Fruit fly (Drosophila melanogaster) whole organism, pupa: ENCODE data around the gene CG43851.

ENCODE experiments used
- CG10348 ChIP-seq: fragments of 200-800 bp; sonication (Bioruptor generic); IDR thresholded peaks from 2 replicates; pipeline ENCODE4 v1.3.6; 2022; ENCODE audit warnings: missing biosample characterization, missing genetic modification characterization
- CG12605 ChIP-seq: fragments of 200-800 bp; sonication (Bioruptor generic); IDR thresholded peaks from 2 replicates; pipeline ENCODE4 v1.3.6; 2022; ENCODE audit warnings: missing biosample characterization, missing genetic modification characterization
- CG13204 ChIP-seq: fragments of 200-800 bp; sonication (Bioruptor generic); optimal IDR thresholded peaks from 2 replicates; lab custom pipeline; 2018; ENCODE audit warnings: missing biosample characterization, mild to moderate bottlenecking, missing genetic modification characterization, moderate library complexity
- CG14655 ChIP-seq: fragments of 200-800 bp; sonication (Bioruptor generic); optimal IDR thresholded peaks from 3 replicates; lab custom pipeline; 2017; ENCODE audit warnings: mild to moderate bottlenecking, missing biosample characterization, missing genetic modification reagents, missing genetic modification characterization
- CG15710 ChIP-seq: fragments of 200-800 bp; sonication (Bioruptor generic); optimal IDR thresholded peaks from 2 replicates; lab custom pipeline; 2018; ENCODE audit warnings: missing biosample characterization, mild to moderate bottlenecking, missing genetic modification characterization, moderate library complexity
- CG17806 ChIP-seq: fragments of 200-800 bp; sonication (Bioruptor generic); optimal IDR thresholded peaks from 2 replicates; lab custom pipeline; 2018; ENCODE audit warnings: missing biosample characterization, mild to moderate bottlenecking, missing genetic modification characterization, moderate library complexity
- CG32121 ChIP-seq: fragments of 200-800 bp; sonication (Bioruptor generic); IDR thresholded peaks from 2 replicates; pipeline ENCODE4 v1.3.6; 2022; ENCODE audit warnings: missing biosample characterization, missing genetic modification characterization
- CG34367 ChIP-seq: fragments of 200-800 bp; sonication (Bioruptor generic); optimal IDR thresholded peaks from 2 replicates; lab custom pipeline; 2018; ENCODE audit warnings: missing biosample characterization, mild to moderate bottlenecking, missing genetic modification characterization
- CG4496 ChIP-seq: fragments of 200-800 bp; sonication (Bioruptor generic); IDR thresholded peaks from 3 replicates; pipeline ENCODE4 v1.3.6; 2022; ENCODE audit warnings: missing biosample characterization, missing genetic modification characterization
- CG8159 ChIP-seq: fragments of 200-800 bp; sonication (Bioruptor generic); optimal IDR thresholded peaks from 3 replicates; lab custom pipeline; 2018; ENCODE audit warnings: missing biosample characterization, mild to moderate bottlenecking, missing genetic modification characterization, moderate library complexity
- CG8301 ChIP-seq: fragments of 200-800 bp; sonication (Bioruptor generic); optimal IDR thresholded peaks from 2 replicates; lab custom pipeline; 2018; ENCODE audit warnings: missing biosample characterization, mild to moderate bottlenecking, missing genetic modification characterization
- CG9948 ChIP-seq: fragments of 200-800 bp; sonication (Bioruptor generic); optimal IDR thresholded peaks from 2 replicates; lab custom pipeline; 2018; ENCODE audit warnings: missing biosample characterization, mild to moderate bottlenecking, missing genetic modification characterization, moderate library complexity
- D1 ChIP-seq: fragments of 200-800 bp; sonication (Bioruptor generic); optimal IDR thresholded peaks from 2 replicates; lab custom pipeline; 2018; ENCODE audit warnings: missing biosample characterization, mild to moderate bottlenecking, missing genetic modification characterization, moderate library complexity
- EcR ChIP-seq: fragments of 200-800 bp; sonication (Bioruptor generic); optimal IDR thresholded peaks from 3 replicates; lab custom pipeline; 2019; ENCODE audit warnings: missing biosample characterization, missing genetic modification characterization, mild to moderate bottlenecking, moderate library complexity, missing genetic modification reagents
- Ets98B ChIP-seq: fragments of 200-800 bp; sonication (Bioruptor generic); IDR thresholded peaks from 2 replicates; pipeline ENCODE4 v1.3.6; 2022; ENCODE audit warnings: missing biosample characterization, missing genetic modification characterization
- Pif1A ChIP-seq: fragments of 200-800 bp; sonication (Bioruptor generic); optimal IDR thresholded peaks from 3 replicates; lab custom pipeline; 2016; ENCODE audit warnings: missing biosample characterization, missing genetic modification characterization
- Pif1B ChIP-seq: fragments of 200-800 bp; sonication (Bioruptor generic); optimal IDR thresholded peaks from 3 replicates; lab custom pipeline; 2016; ENCODE audit warnings: missing biosample characterization, missing genetic modification characterization
- Snoo ChIP-seq: fragments of 200-800 bp; sonication (Bioruptor generic); optimal IDR thresholded peaks from 3 replicates; lab custom pipeline; 2017; ENCODE audit warnings: missing biosample characterization, mild to moderate bottlenecking, missing genetic modification characterization, inconsistent platforms
- fd96Ca ChIP-seq: fragments of 200-800 bp; sonication (Bioruptor generic); IDR thresholded peaks from 3 replicates; pipeline ENCODE4 v1.3.6; 2022; ENCODE audit warnings: missing biosample characterization, missing genetic modification characterization
- gl ChIP-seq: fragments of 200-800 bp; sonication (Bioruptor generic); optimal IDR thresholded peaks from 2 replicates; lab custom pipeline; 2018; ENCODE audit warnings: missing biosample characterization, mild to moderate bottlenecking, missing genetic modification characterization
- rn ChIP-seq: fragments of 200-800 bp; sonication (Bioruptor generic); IDR thresholded peaks from 2 replicates; pipeline ENCODE4 v1.3.6; 2022; ENCODE audit warnings: missing biosample characterization, missing genetic modification characterization

Gene CG43851

dm6 chr2L:2636326-2637001 is 11.2 kb upstream of the CG43851 start:
- TF ChIP-seq CG34367 (no peak), CG10348 (GFP tag; lab: Robert Waterston, UW) (no peak), CG13204 (no peak), CG32121 (GFP tag; lab: Robert Waterston, UW) (no peak)

dm6 chr2L:2637002-2637377 is 10.7 kb upstream of the CG43851 start:
- TF ChIP-seq CG17806 (tag; lab: Kevin White, UChicago), result no peak
- TF ChIP-seq Ets98B, result no peak

DNA sequence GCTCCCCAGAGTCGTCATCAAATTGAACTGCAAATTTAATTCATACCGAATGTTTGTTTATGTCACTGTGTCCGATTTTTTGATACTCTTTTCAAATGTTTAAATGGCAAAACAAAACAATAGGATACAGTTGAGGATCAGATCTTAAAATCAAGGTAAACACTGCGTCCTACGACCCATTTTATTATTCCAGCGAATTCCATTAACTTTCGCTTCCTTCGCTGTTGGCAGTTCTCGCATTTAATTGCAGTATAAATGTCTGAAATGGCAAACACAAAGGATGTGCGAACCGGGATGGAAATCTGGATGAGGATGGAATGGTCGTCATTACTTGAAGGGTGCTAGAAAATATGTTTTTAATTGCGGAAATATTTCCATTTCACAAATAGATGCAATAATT is 4.6 kb downstream of the CG43851 start, which contains the start of gene CG33125:
CG33125 (minus strand) TSS at position 101 of the 400 bp plus-strand sequence.
- TF ChIP-seq CG8301, result no peak
- TF ChIP-seq CG14655, result no peak
- no peak for TF ChIP-seq CG34367
- TF ChIP-seq CG10348 (GFP tag; lab: Robert Waterston, UW), result no peak
- TF ChIP-seq CG15710, result no peak
- no peak for TF ChIP-seq Snoo
- TF ChIP-seq Pif1A (GFP tag; lab: Kevin White, UChicago), result no peak
- TF ChIP-seq CG32121 (GFP tag; lab: Robert Waterston, UW), result no peak
- TF ChIP-seq EcR (GFP tag; lab: Kevin White, UChicago), result no peak
- no peak for TF ChIP-seq CG8159 (tag; lab: Kevin White, UChicago)
- TF ChIP-seq CG4496 (GFP tag; lab: Robert Waterston, UW), result no peak
- TF ChIP-seq CG13204, result no peak
- TF ChIP-seq D1, result no peak
- TF ChIP-seq CG17806 (tag; lab: Kevin White, UChicago), result no peak
- no peak for TF ChIP-seq Pif1B (GFP tag; lab: Kevin White, UChicago)
- no peak for TF ChIP-seq CG9948
- no peak for TF ChIP-seq Ets98B
- no peak for TF ChIP-seq gl
- no peak for TF ChIP-seq fd96Ca

- TF ChIP-seq CG32121 (GFP tag; lab: Robert Waterston, UW), result no peak
- no peak for TF ChIP-seq fd96Ca
- no peak for TF ChIP-seq Pif1A (GFP tag; lab: Kevin White, UChicago)
- no peak for TF ChIP-seq D1
- no peak for TF ChIP-seq CG13204
- TF ChIP-seq CG34367, result no peak
- no peak for TF ChIP-seq Snoo
- TF ChIP-seq CG9948, result no peak
- no peak for TF ChIP-seq CG8159 (tag; lab: Kevin White, UChicago)
- no peak for TF ChIP-seq rn (GFP tag; lab: Robert Waterston, UW)
- TF ChIP-seq CG14655, result no peak
- TF ChIP-seq Pif1B (GFP tag; lab: Kevin White, UChicago), result no peak
- TF ChIP-seq CG8301, result no peak
- no peak for TF ChIP-seq CG12605
Observed at dm6 chr2L:2652746-2653145, 5.1 kb downstream of the CG43851 start, which contains the start of gene Prosbeta4R1. TSS of gene Prosbeta4R1 (plus strand) at chr2L:2653046.

DNA sequence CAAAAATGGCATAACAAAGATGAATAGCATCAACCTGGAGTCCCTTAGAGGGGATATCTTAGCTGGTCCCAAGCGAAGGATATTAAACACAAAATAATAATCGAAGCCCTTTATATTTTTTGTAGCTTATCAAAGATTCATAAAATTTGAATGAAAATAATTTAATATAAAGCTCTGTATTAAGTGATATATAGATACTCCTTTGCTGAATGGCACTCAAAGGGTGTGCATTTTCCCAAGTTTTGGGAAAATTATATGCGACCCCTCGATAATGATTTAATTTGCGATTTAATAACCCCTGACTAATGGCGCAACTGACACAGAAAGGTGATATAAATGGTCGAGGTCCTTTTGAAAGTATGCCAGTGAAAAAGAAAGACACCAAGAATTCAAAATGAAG is 6.1 kb downstream of the CG43851 start, which contains the start of gene Or23a:
Or23a (plus strand) TSS at position 301 of the 400 bp plus-strand sequence.
- TF ChIP-seq rn (GFP tag; lab: Robert Waterston, UW) (no peak), CG8301 (no peak), Snoo (no peak), CG17806 (tag; lab: Kevin White, UChicago) (no peak), CG15710 (no peak)

dm6 chr2L:2655094-2655493 is 7.4 kb downstream of the CG43851 start, which contains the start of gene Prosbeta4R2:
TSS of gene Prosbeta4R2 (plus strand) at chr2L:2655394.
- no peak for TF ChIP-seq D1
- TF ChIP-seq CG9948, result no peak
- no peak for TF ChIP-seq gl
- no peak for TF ChIP-seq Snoo
- no peak for TF ChIP-seq CG14655
- TF ChIP-seq CG17806 (tag; lab: Kevin White, UChicago), result no peak
- no peak for TF ChIP-seq CG12605
- TF ChIP-seq Pif1A (GFP tag; lab: Kevin White, UChicago), result no peak
- TF ChIP-seq Pif1B (GFP tag; lab: Kevin White, UChicago), result no peak
- no peak for TF ChIP-seq fd96Ca
- TF ChIP-seq CG8301, result no peak
- TF ChIP-seq CG4496 (GFP tag; lab: Robert Waterston, UW), result no peak
- no peak for TF ChIP-seq CG10348 (GFP tag; lab: Robert Waterston, UW)
- no peak for TF ChIP-seq CG32121 (GFP tag; lab: Robert Waterston, UW)
- TF ChIP-seq CG8159 (tag; lab: Kevin White, UChicago), result no peak

dm6 chr2L:2664762-2665161 is 17.1 kb downstream of the CG43851 start, which contains the start of gene Trf4:
TSS of gene Trf4 (plus strand) at chr2L:2665062.
- TF ChIP-seq gl (no peak), CG9948 (no peak)

dm6 chr2L:2669523-2669922 is 21.8 kb downstream of the CG43851 start, which contains the start of gene Gr23a:
TSS of gene Gr23a (plus strand) at chr2L:2669823.
- no peak for TF ChIP-seq CG34367
- TF ChIP-seq CG8301, result no peak
- TF ChIP-seq rn (GFP tag; lab: Robert Waterston, UW), result no peak
- no peak for TF ChIP-seq CG17806 (tag; lab: Kevin White, UChicago)
- TF ChIP-seq CG12605, result no peak
- TF ChIP-seq gl, result no peak
- TF ChIP-seq CG4496 (GFP tag; lab: Robert Waterston, UW), result no peak
- TF ChIP-seq CG8159 (tag; lab: Kevin White, UChicago), result no peak
- no peak for TF ChIP-seq CG9948
- no peak for TF ChIP-seq CG14655
- TF ChIP-seq D1, result no peak
- TF ChIP-seq CG15710, result no peak
- TF ChIP-seq fd96Ca, result no peak
- no peak for TF ChIP-seq Snoo
- TF ChIP-seq Pif1B (GFP tag; lab: Kevin White, UChicago), result no peak
- no peak for TF ChIP-seq EcR (GFP tag; lab: Kevin White, UChicago)
- no peak for TF ChIP-seq CG13204
- no peak for TF ChIP-seq CG32121 (GFP tag; lab: Robert Waterston, UW)
- TF ChIP-seq, all 21 proteins: peak for 0
